Fruit fly (Drosophila melanogaster): Measurements from ENCODE around the gene aru.
A peak's percentile ranks its signal among the peaks of the same experiment; 100 is the strongest.

Gene aru

dm6 chr2L:847988-848622, 20.0 kb downstream of the aru start:
- no peak for TF ChIP-seq noc (tag; optimal IDR thresholded peaks at IDR 0.05)

dm6 chr2L:847189-847987, 20.8 kb downstream of the aru start:
- peak; percentile 75 for TF ChIP-seq noc (tag; optimal IDR thresholded peaks at IDR 0.05)

- peak; percentile 38 for TF ChIP-seq noc (tag; optimal IDR thresholded peaks at IDR 0.05)
These were observed 21.8 kb downstream of the aru start for dm6 chr2L:846167-846868.

dm6 chr2L:845341-846004, 22.7 kb downstream of the aru start:
- peak; percentile 45 for TF ChIP-seq noc (tag; optimal IDR thresholded peaks at IDR 0.05)

- TF ChIP-seq noc (tag; optimal IDR thresholded peaks at IDR 0.05) = no peak
These were observed 24.0 kb downstream of the aru start for dm6 chr2L:843850-844791.

- TF ChIP-seq noc (tag; optimal IDR thresholded peaks at IDR 0.05) = no peak
These were observed 24.9 kb downstream of the aru start for dm6 chr2L:843301-843700.

- no peak for TF ChIP-seq noc (tag; optimal IDR thresholded peaks at IDR 0.05)
These were observed 25.3 kb downstream of the aru start for dm6 chr2L:842873-843272.

dm6 chr2L:841708-842107, 26.4 kb downstream of the aru start:
- TF ChIP-seq noc (tag; optimal IDR thresholded peaks at IDR 0.05) = peak; percentile 84

dm6 chr2L:840716-841115, 27.4 kb downstream of the aru start:
- no peak for TF ChIP-seq noc (tag; optimal IDR thresholded peaks at IDR 0.05)

- no peak for TF ChIP-seq noc (tag; optimal IDR thresholded peaks at IDR 0.05)
These were observed 28.1 kb downstream of the aru start for dm6 chr2L:840022-840421.

dm6 chr2L:838786-839185, 29.4 kb downstream of the aru start:
- peak; percentile 67 for TF ChIP-seq noc (tag; optimal IDR thresholded peaks at IDR 0.05)

dm6 chr2L:837989-838388, 30.2 kb downstream of the aru start:
- no peak for TF ChIP-seq noc (tag; optimal IDR thresholded peaks at IDR 0.05)

- no peak for TF ChIP-seq noc (tag; optimal IDR thresholded peaks at IDR 0.05)
These were observed 40.4 kb downstream of the aru start for dm6 chr2L:827516-828362.

- no peak for TF ChIP-seq noc (tag; optimal IDR thresholded peaks at IDR 0.05)
These were observed 41.1 kb downstream of the aru start for dm6 chr2L:827049-827448.
